Comparison of ENCODE assay signal across 1 worm cellular context in genomic region chrX:16799065-16799663, ce11.
TF ChIP-seq lines count a peak whose summit lies in the region.

No protein-coding gene starts in this region.

TF ChIP-seq in whole organism, L1 larva, 84 proteins besides CTCF, POLR2A, EP300 and RAD21 (continued from another document):
- peak; percentile 25 to 49 for TF ChIP-seq efl-1 (optimal IDR thresholded peaks at IDR 0.05; lab: Kevin White, UChicago)
- no peak for TF ChIP-seq efl-1 (GFP tag; optimal IDR thresholded peaks at IDR 0.05 in 1 of 2; lab: Kevin White, UChicago)
- no peak for TF ChIP-seq C34B4.2 (tag; optimal IDR thresholded peaks at IDR 0.05; lab: Kevin White, UChicago)
- TF ChIP-seq hlh-4 (tag; optimal IDR thresholded peaks at IDR 0.05; lab: Kevin White, UChicago): no peak
- TF ChIP-seq Y116A8C.19 (tag; optimal IDR thresholded peaks at IDR 0.05; lab: Kevin White, UChicago; ENCODE audit: borderline replicate concordance): no peak
- TF ChIP-seq elt-3 (tag; optimal IDR thresholded peaks at IDR 0.05; lab: Kevin White, UChicago): peak in 2 of 6 experiments; percentile 29 to 33
- no peak for TF ChIP-seq ceh-88 (GFP tag; IDR thresholded peaks at IDR 0.05; lab: Robert Waterston, UW)
- TF ChIP-seq fkh-4 (tag; optimal IDR thresholded peaks at IDR 0.05; lab: Kevin White, UChicago; ENCODE audit: borderline replicate concordance): no peak
- peak; percentile 7 to 59 (median 52) for TF ChIP-seq ceh-82 (tag; optimal IDR thresholded peaks at IDR 0.05; lab: Kevin White, UChicago)
- peak; percentile 10 for TF ChIP-seq unc-86 (tag; optimal IDR thresholded peaks at IDR 0.05; lab: Kevin White, UChicago)
- no peak for TF ChIP-seq efl-3 (GFP tag; optimal IDR thresholded peaks at IDR 0.05; lab: Kevin White, UChicago)
- TF ChIP-seq mep-1 (tag; optimal IDR thresholded peaks at IDR 0.05; lab: Kevin White, UChicago): peak; percentile 91
- no peak for TF ChIP-seq alr-1 (tag; optimal IDR thresholded peaks at IDR 0.05; lab: Kevin White, UChicago; ENCODE audit: borderline replicate concordance)
- peak; percentile 58 for TF ChIP-seq nhr-47 (tag; optimal IDR thresholded peaks at IDR 0.05; lab: Kevin White, UChicago)
- peak; percentile 82 for TF ChIP-seq blmp-1 (tag; optimal IDR thresholded peaks at IDR 0.05; lab: Kevin White, UChicago)
- no peak for TF ChIP-seq tlp-1 (tag; optimal IDR thresholded peaks at IDR 0.05; lab: Kevin White, UChicago)
- no peak for TF ChIP-seq unc-62 (GFP tag; optimal IDR thresholded peaks at IDR 0.05; lab: Kevin White, UChicago)
- no peak for TF ChIP-seq pax-3 (tag; optimal IDR thresholded peaks at IDR 0.05; lab: Kevin White, UChicago)
- TF ChIP-seq pag-3 (tag; optimal IDR thresholded peaks at IDR 0.05; lab: Kevin White, UChicago; ENCODE audit: borderline replicate concordance, insufficient read depth): no peak
